Worm (Caenorhabditis elegans): ENCODE measurements around the gene eri-3.

DNA sequence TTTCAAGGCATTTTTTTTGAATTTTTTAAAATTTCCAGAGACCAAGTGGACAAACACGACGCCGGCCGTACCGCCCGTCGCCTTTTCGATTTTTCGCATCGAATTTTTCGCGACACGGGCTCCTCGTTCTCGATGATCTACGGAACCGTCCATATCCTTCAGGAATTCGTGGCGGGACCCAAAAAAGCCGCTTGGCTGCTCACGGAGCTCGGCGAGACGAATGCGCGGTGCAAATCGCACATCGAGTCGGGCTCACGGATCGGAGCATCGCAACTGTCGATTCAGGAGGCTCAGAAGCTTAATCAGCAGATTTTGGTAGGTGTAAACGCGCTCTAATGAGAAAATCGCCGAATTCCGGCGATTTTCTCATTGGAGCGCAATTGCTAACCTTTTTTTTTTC lies 8.5 kb downstream of the eri-3 start:
- TF ChIP-seq snpc-4 (tag; optimal IDR thresholded peaks at IDR 0.05) (no peak), nhr-237 (tag; optimal IDR thresholded peaks at IDR 0.05) (no peak), nhr-12 (tag; optimal IDR thresholded peaks at IDR 0.05) (no peak)
